Fruit fly (Drosophila melanogaster): ENCODE results near the gene ppk.

The ppk gene

DNA sequence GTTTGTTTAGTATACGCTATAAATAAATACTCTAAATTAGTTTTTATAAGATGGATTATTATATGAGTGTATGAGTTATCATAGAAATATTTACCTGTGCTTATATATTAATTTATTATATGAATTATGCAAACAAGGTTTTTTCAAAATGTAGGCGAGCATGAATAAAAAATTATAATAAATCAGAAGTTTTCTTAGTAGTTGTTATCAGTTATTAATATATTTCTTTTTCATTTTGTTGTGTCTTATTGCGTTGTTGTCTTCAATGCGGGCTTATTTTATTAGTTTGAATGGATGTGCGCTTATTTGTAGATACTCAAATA is 25.2 kb downstream of the ppk start:
- TF ChIP-seq CG8159 (tag; optimal IDR thresholded peaks at IDR 0.05) (peak; percentile 4), gl (tag; optimal IDR thresholded peaks at IDR 0.05) (no peak), CG13204 (GFP tag; optimal IDR thresholded peaks at IDR 0.05) (no peak), Pif1B (GFP tag; optimal IDR thresholded peaks at IDR 0.05) (no peak), rn (GFP tag; IDR thresholded peaks at IDR 0.05) (no peak), Pif1A (GFP tag; optimal IDR thresholded peaks at IDR 0.05) (no peak), CG14655 (GFP tag; optimal IDR thresholded peaks at IDR 0.05) (peak; percentile 43)

DNA sequence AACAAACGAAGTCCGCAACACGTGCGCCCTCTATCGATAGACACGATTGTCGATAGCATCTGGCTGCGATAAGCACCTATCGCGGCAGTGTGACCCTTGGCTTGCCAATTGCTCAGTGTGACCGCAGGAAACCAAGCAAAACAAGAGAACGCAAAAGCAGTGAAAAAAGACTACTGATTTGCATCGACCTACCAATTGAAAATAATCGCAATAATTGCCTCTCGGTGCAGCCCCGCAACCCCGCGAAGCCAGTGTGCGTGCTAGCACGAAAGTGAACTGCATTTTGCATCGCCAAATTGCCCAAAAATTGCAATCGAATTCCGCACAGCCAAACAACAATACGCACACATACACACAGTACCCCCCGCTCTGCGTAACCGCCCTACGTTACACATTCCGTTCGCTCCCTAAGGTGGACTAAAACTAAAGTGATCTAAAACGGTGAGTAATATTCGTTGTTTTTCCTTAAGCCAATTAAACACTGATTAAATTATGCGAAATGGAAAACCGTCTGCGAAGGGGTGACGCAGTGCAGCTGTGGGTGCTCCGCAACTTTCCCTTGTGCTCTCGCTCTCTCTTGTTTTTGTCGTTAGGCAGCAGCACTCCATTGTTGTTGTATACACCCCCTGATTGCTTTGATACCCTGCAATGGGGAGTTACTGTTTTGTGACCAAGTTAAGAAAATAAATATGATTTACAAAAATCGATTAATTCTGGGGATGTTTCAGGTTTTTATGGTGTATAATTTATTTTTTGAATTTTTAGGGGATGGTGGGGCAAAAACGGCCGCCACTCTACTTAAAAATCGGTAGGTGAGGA is 25.7 kb downstream of the ppk start, which contains the start of gene Rab14:
Gene Rab14, plus strand, starts transcription at position 113 of the 819 bp plus-strand sequence.
- TF ChIP-seq fd96Ca (GFP tag; IDR thresholded peaks at IDR 0.05) (peak; percentile 83), CG8159 (tag; optimal IDR thresholded peaks at IDR 0.05) (peak; percentile 67), CG10348 (GFP tag; IDR thresholded peaks at IDR 0.05) (peak; percentile 47; the same call in 1 of the 2 replicates), CG14655 (GFP tag; optimal IDR thresholded peaks at IDR 0.05) (peak; percentile 81), D1 (tag; optimal IDR thresholded peaks at IDR 0.05) (peak; percentile 74), CG34367 (tag; optimal IDR thresholded peaks at IDR 0.05) (peak; percentile 57), CG15710 (tag; optimal IDR thresholded peaks at IDR 0.05) (peak; percentile 79), rn (GFP tag; IDR thresholded peaks at IDR 0.05) (peak; percentile 55; the same call in 1 of the 2 replicates), Pif1B (GFP tag; optimal IDR thresholded peaks at IDR 0.05) (peak; percentile 72), EcR (GFP tag; optimal IDR thresholded peaks at IDR 0.05) (peak; percentile 19), CG17806 (tag; optimal IDR thresholded peaks at IDR 0.05) (peak; percentile 76), Snoo (tag; optimal IDR thresholded peaks at IDR 0.05) (peak; percentile 58), Pif1A (GFP tag; optimal IDR thresholded peaks at IDR 0.05) (no peak), CG12605 (GFP tag; IDR thresholded peaks at IDR 0.05) (peak; percentile 85), CG8301 (tag; optimal IDR thresholded peaks at IDR 0.05) (peak; percentile 79), CG13204 (GFP tag; optimal IDR thresholded peaks at IDR 0.05) (peak; percentile 34), CG4496 (GFP tag; IDR thresholded peaks at IDR 0.05) (peak; percentile 92), CG9948 (tag; optimal IDR thresholded peaks at IDR 0.05) (peak; percentile 64), CG32121 (GFP tag; IDR thresholded peaks at IDR 0.05) (peak; percentile 90), gl (tag; optimal IDR thresholded peaks at IDR 0.05) (peak; percentile 35), Ets98B (GFP tag; IDR thresholded peaks at IDR 0.05) (peak; percentile 85)

DNA sequence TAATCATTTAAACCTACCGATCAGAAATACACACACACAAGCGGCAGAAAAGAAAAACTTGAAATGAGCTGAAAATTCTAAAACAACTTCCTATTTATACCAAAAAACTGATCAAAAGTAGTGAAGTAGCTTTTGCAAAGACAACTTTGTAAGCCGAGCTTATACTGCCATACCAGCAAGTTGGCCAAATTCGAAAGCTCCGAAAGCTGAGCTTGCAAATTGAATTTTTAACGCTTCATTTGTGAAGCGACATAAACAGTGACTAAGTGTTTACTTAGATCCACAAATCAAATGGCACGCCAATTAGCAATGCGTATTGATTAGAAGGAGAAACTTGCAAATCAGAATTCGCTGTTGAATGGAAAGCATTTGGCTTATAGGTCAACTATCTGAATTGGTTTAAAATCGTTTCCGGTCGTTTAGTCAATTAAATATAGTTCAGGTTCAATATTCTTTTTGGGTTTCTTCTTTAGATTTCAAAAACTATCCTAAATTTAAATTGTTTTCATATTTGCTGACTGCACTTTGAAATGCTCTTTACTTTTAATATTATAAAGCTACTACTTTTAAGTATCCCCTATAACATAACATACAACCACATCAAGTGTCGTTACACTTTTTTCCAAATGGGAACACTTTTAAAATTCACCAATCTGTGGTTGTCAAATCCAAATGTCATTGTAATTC is 29.4 kb downstream of the ppk start, which contains the start of gene CG43052:
Gene CG43052, plus strand, starts transcription at position 637 of the 687 bp plus-strand sequence.
- TF ChIP-seq CG17806 (tag; optimal IDR thresholded peaks at IDR 0.05) (no peak), rn (GFP tag; IDR thresholded peaks at IDR 0.05) (no peak), CG9948 (tag; optimal IDR thresholded peaks at IDR 0.05) (no peak), CG4496 (GFP tag; IDR thresholded peaks at IDR 0.05) (no peak), Snoo (tag; optimal IDR thresholded peaks at IDR 0.05) (no peak), CG15710 (tag; optimal IDR thresholded peaks at IDR 0.05) (no peak), CG10348 (GFP tag; IDR thresholded peaks at IDR 0.05) (no peak), D1 (tag; optimal IDR thresholded peaks at IDR 0.05) (no peak), gl (tag; optimal IDR thresholded peaks at IDR 0.05) (no peak), CG12605 (GFP tag; IDR thresholded peaks at IDR 0.05) (no peak), CG8301 (tag; optimal IDR thresholded peaks at IDR 0.05) (no peak), CG32121 (GFP tag; IDR thresholded peaks at IDR 0.05) (no peak), CG8159 (tag; optimal IDR thresholded peaks at IDR 0.05) (no peak), Pif1A (GFP tag; optimal IDR thresholded peaks at IDR 0.05) (no peak)

DNA sequence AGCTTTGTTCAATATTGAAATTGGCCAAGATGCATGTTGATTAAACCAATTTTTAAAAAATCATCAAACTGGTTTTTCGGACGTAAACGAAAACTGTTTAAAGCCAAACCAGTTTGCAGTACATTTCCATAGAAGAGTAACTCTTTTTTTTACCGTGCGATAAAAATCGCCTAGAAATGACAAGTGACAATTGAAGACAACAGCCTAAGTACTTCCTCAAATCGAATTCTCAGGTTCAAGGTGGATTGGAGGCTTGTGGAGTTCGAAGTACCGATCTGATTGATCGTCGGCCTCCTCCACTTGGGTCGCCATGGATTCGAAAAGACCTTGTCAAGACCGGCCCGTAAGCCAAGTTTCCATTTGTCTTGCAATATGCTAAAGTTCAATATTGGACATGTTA is 30.4 kb downstream of the ppk start:
- TF ChIP-seq CG9948 (tag; optimal IDR thresholded peaks at IDR 0.05) (no peak), D1 (tag; optimal IDR thresholded peaks at IDR 0.05) (no peak), CG12605 (GFP tag; IDR thresholded peaks at IDR 0.05) (no peak), CG10348 (GFP tag; IDR thresholded peaks at IDR 0.05) (no peak), CG8159 (tag; optimal IDR thresholded peaks at IDR 0.05) (no peak), rn (GFP tag; IDR thresholded peaks at IDR 0.05) (no peak), EcR (GFP tag; optimal IDR thresholded peaks at IDR 0.05) (no peak), CG14655 (GFP tag; optimal IDR thresholded peaks at IDR 0.05) (no peak), CG15710 (tag; optimal IDR thresholded peaks at IDR 0.05) (no peak), CG17806 (tag; optimal IDR thresholded peaks at IDR 0.05) (no peak), Ets98B (GFP tag; IDR thresholded peaks at IDR 0.05) (no peak), Snoo (tag; optimal IDR thresholded peaks at IDR 0.05) (no peak), CG8301 (tag; optimal IDR thresholded peaks at IDR 0.05) (no peak), CG34367 (tag; optimal IDR thresholded peaks at IDR 0.05) (no peak), CG13204 (GFP tag; optimal IDR thresholded peaks at IDR 0.05) (no peak), CG4496 (GFP tag; IDR thresholded peaks at IDR 0.05) (no peak), Pif1A (GFP tag; optimal IDR thresholded peaks at IDR 0.05) (no peak), gl (tag; optimal IDR thresholded peaks at IDR 0.05) (no peak), CG32121 (GFP tag; IDR thresholded peaks at IDR 0.05) (no peak)

DNA sequence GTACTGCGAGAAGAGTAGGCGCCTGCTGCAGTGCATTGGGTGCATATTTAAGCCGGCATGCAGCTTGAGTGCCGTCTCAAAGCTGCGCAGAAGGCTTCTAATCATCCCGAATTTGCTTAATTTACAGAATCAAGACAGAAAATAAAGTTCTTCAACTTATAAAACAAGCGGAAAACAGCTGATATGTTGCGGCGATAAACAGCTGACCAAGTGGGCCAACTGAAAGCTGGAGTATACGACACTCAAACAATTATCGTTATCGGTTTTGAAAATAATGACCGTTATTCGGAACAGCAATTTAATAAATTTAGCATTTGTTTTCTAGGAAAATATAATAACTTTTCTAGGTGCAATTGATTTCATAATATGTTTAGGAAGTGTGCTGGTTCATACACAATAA is 32.4 kb downstream of the ppk start, which contains the start of gene mTTF:
Gene mTTF, minus strand, starts transcription at position 189 of the 400 bp plus-strand sequence.
- no peak for TF ChIP-seq CG14655 (GFP tag; optimal IDR thresholded peaks at IDR 0.05)
- TF ChIP-seq Snoo (tag; optimal IDR thresholded peaks at IDR 0.05), result no peak
- no peak for TF ChIP-seq CG32121 (GFP tag; IDR thresholded peaks at IDR 0.05)
- no peak for TF ChIP-seq Pif1B (GFP tag; optimal IDR thresholded peaks at IDR 0.05)
- 0 out of 3 replicates have a peak, but pooled peaks have one; percentile 7 for TF ChIP-seq CG4496 (GFP tag; IDR thresholded peaks at IDR 0.05)
- no peak for TF ChIP-seq D1 (tag; optimal IDR thresholded peaks at IDR 0.05)
- no peak for TF ChIP-seq EcR (GFP tag; optimal IDR thresholded peaks at IDR 0.05)
- no peak for TF ChIP-seq Pif1A (GFP tag; optimal IDR thresholded peaks at IDR 0.05)
